Fruit fly (Drosophila melanogaster) whole organism, embryonic: ENCODE data around the gene Cyp4ac1.
A peak's percentile ranks its signal among the peaks of the same experiment; 100 is the strongest.

Experiments used
- Bgb ChIP-seq: fragments of 200-800 bp; sonication (Bioruptor generic); IDR thresholded peaks from 2 replicates; pipeline ENCODE4 v1.3.6; 2022; ENCODE audit warnings: missing biosample characterization, missing genetic modification characterization; ENCODE audit not compliant: partially characterized antibody
- Blimp-1 ChIP-seq: fragments of 200-800 bp; sonication (Bioruptor generic); optimal IDR thresholded peaks from 3 replicates; lab custom pipeline; 2018; ENCODE audit warnings: missing biosample characterization, missing genetic modification characterization, mild to moderate bottlenecking, moderate library complexity, missing genetic modification reagents
- CG12769 ChIP-seq: fragments of 200-800 bp; sonication (Bioruptor generic); optimal IDR thresholded peaks from 2 replicates; lab custom pipeline; 2019; ENCODE audit warnings: missing biosample characterization, mild to moderate bottlenecking, missing genetic modification characterization, moderate library complexity
- CG12942 ChIP-seq: fragments of 200-800 bp; sonication (Bioruptor generic); optimal IDR thresholded peaks from 3 replicates; lab custom pipeline; 2016; ENCODE audit warnings: missing biosample characterization, missing genetic modification characterization
- CG13894 ChIP-seq: fragments of 200-800 bp; sonication (Bioruptor generic); optimal IDR thresholded peaks from 3 replicates; lab custom pipeline; 2018; ENCODE audit warnings: missing biosample characterization, mild to moderate bottlenecking, missing genetic modification characterization, moderate library complexity
- CG17361 ChIP-seq: fragments of 200-800 bp; sonication (Bioruptor generic); IDR thresholded peaks from 3 replicates; pipeline ENCODE4 v1.3.6; 2022; ENCODE audit warnings: missing biosample characterization, missing genetic modification characterization
- CG32767 ChIP-seq: fragments of 200-800 bp; sonication (Bioruptor generic); IDR thresholded peaks from 2 replicates; pipeline ENCODE4 v1.3.6; 2022; ENCODE audit warnings: missing biosample characterization, missing genetic modification characterization
- CG34376 ChIP-seq: fragments of 200-800 bp; sonication (Bioruptor generic); optimal IDR thresholded peaks from 2 replicates; lab custom pipeline; 2018; ENCODE audit warnings: missing biosample characterization, mild to moderate bottlenecking, missing genetic modification characterization
- CG4328 ChIP-seq: fragments of 200-800 bp; sonication (Bioruptor generic); optimal IDR thresholded peaks from 3 replicates; lab custom pipeline; 2017; ENCODE audit warnings: missing biosample characterization, missing genetic modification reagents, missing genetic modification characterization
- CG5180 ChIP-seq: fragments of 200-800 bp; sonication (Bioruptor generic); optimal IDR thresholded peaks from 3 replicates; lab custom pipeline; 2017; ENCODE audit warnings: missing biosample characterization, missing genetic modification characterization, mild to moderate bottlenecking, moderate library complexity, missing genetic modification reagents
- CG6654 ChIP-seq: fragments of 200-800 bp; sonication (Bioruptor generic); optimal IDR thresholded peaks from 2 replicates; lab custom pipeline; 2017; ENCODE audit warnings: missing biosample characterization, mild to moderate bottlenecking, missing genetic modification characterization
- CG8290 ChIP-seq, 3 experiments: fragments of 200-800 bp; sonication (Bioruptor generic); optimal IDR thresholded peaks; 2 replicates each; lab custom pipeline; 2016 to 2019; ENCODE audit warnings: missing biosample characterization in 3 of 3, missing genetic modification characterization in 3 of 3, mild to moderate bottlenecking in 2 of 3, moderate library complexity in 1 of 3
- CG8765 ChIP-seq: fragments of 200-800 bp; sonication (Bioruptor generic); IDR thresholded peaks from 2 replicates; pipeline ENCODE4 v1.3.6; 2022; ENCODE audit warnings: missing biosample characterization, missing genetic modification characterization
- CG9932 ChIP-seq: fragments of 200-800 bp; sonication (Bioruptor generic); IDR thresholded peaks from 2 replicates; pipeline ENCODE4 v1.3.6; 2022; ENCODE audit warnings: missing biosample characterization, missing genetic modification characterization
- Deaf1 ChIP-seq: fragments of 200-800 bp; optimal IDR thresholded peaks from 3 replicates; lab custom pipeline; 2019; ENCODE audit warnings: missing biosample characterization, mild to moderate bottlenecking, missing genetic modification characterization, moderate library complexity
- Dfd ChIP-seq, 2 experiments: fragments of >200 bp; optimal IDR thresholded peaks; 2 replicates each; lab custom pipeline; 2017; ENCODE audit warnings: missing biosample characterization in 2 of 2, missing genetic modification characterization in 2 of 2
- Doc3 ChIP-seq: fragments of 200-800 bp; sonication (Bioruptor generic); IDR thresholded peaks from 3 replicates; pipeline ENCODE4 v1.3.6; 2022; ENCODE audit warnings: missing biosample characterization, missing genetic modification characterization; ENCODE audit not compliant: partially characterized antibody
- HHEX ChIP-seq: fragments of 200-800 bp; sonication (Bioruptor generic); optimal IDR thresholded peaks from 3 replicates; lab custom pipeline; 2017; ENCODE audit warnings: missing biosample characterization, mild to moderate bottlenecking, missing genetic modification characterization, missing genetic modification reagents
- HLHmδ ChIP-seq: fragments of 200-800 bp; sonication (Bioruptor generic); optimal IDR thresholded peaks from 2 replicates; lab custom pipeline; 2018; ENCODE audit warnings: missing biosample characterization, mild to moderate bottlenecking, missing genetic modification characterization, moderate library complexity
- Hr3 ChIP-seq: fragments of 200-800 bp; sonication (Bioruptor generic); optimal IDR thresholded peaks from 3 replicates; lab custom pipeline; 2016; ENCODE audit warnings: missing biosample characterization, missing genetic modification characterization
- Jarid2 ChIP-seq: fragments of 200-800 bp; sonication (Bioruptor generic); optimal IDR thresholded peaks from 3 replicates; lab custom pipeline; 2017; ENCODE audit warnings: mild to moderate bottlenecking, missing biosample characterization, missing genetic modification reagents, missing genetic modification characterization
- Med ChIP-seq: fragments of 200-800 bp; sonication (Bioruptor generic); peaks from one replicate; lab custom pipeline; 2016; ENCODE audit warnings: missing biosample characterization, missing genetic modification characterization, mild to moderate bottlenecking, inconsistent platforms, moderate library complexity
- NC2β ChIP-seq: fragments of 200-800 bp; sonication (Bioruptor generic); optimal IDR thresholded peaks from 2 replicates; lab custom pipeline; 2016; ENCODE audit warnings: missing biosample characterization, missing genetic modification characterization
- Opbp ChIP-seq: fragments of 200-800 bp; sonication (Bioruptor generic); IDR thresholded peaks from 3 replicates; pipeline ENCODE4 v1.3.6; 2022; ENCODE audit warnings: missing biosample characterization, missing genetic modification characterization; ENCODE audit not compliant: partially characterized antibody
- Optix ChIP-seq: fragments of 200-800 bp; sonication (Bioruptor generic); IDR thresholded peaks from 3 replicates; pipeline ENCODE4 v1.3.6; 2022; ENCODE audit warnings: missing biosample characterization, missing genetic modification characterization
- Pdp1 ChIP-seq, 2 experiments: fragments of 200-800 bp; sonication (Bioruptor generic); optimal IDR thresholded peaks; 3 replicates each; lab custom pipeline; 2016; ENCODE audit warnings: missing biosample characterization in 2 of 2, missing genetic modification characterization in 2 of 2, mild to moderate bottlenecking in 1 of 2, moderate library complexity in 1 of 2
- Ssrp ChIP-seq: fragments of 200-800 bp; sonication (Bioruptor generic); optimal IDR thresholded peaks from 2 replicates; lab custom pipeline; 2018; ENCODE audit warnings: missing biosample characterization, mild to moderate bottlenecking, missing genetic modification characterization, moderate library complexity
- YL-1 ChIP-seq: fragments of 200-800 bp; sonication (Bioruptor generic); optimal IDR thresholded peaks from 3 replicates; lab custom pipeline; 2017; ENCODE audit warnings: missing biosample characterization, mild to moderate bottlenecking, missing genetic modification characterization
- abd-A ChIP-seq: fragments of 200-800 bp; sonication (Bioruptor generic); optimal IDR thresholded peaks from 3 replicates; lab custom pipeline; 2019; ENCODE audit warnings: missing biosample characterization, mild to moderate bottlenecking, missing genetic modification characterization, moderate library complexity
- ara ChIP-seq: fragments of 200-800 bp; sonication (Bioruptor generic); IDR thresholded peaks from 2 replicates; pipeline ENCODE4 v1.3.6; 2022; ENCODE audit warnings: missing biosample characterization, missing genetic modification characterization
- cg ChIP-seq: fragments of 200-800 bp; sonication (Bioruptor generic); optimal IDR thresholded peaks from 3 replicates; lab custom pipeline; 2019; ENCODE audit warnings: missing biosample characterization, mild to moderate bottlenecking, missing genetic modification characterization, moderate library complexity
- cwo ChIP-seq: fragments of 200-800 bp; sonication (Bioruptor generic); optimal IDR thresholded peaks from 3 replicates; lab custom pipeline; 2017; ENCODE audit warnings: missing biosample characterization, missing genetic modification characterization, mild to moderate bottlenecking, moderate library complexity, missing genetic modification reagents
- dan ChIP-seq: fragments of 200-800 bp; sonication (Bioruptor generic); IDR thresholded peaks from 2 replicates; pipeline ENCODE4 v1.3.6; 2022; ENCODE audit warnings: missing biosample characterization, missing genetic modification characterization
- emc ChIP-seq: fragments of 200-800 bp; sonication (Bioruptor generic); optimal IDR thresholded peaks from 2 replicates; lab custom pipeline; 2016; ENCODE audit warnings: missing biosample characterization, missing genetic modification characterization
- exex ChIP-seq: fragments of 200-800 bp; sonication (Bioruptor generic); optimal IDR thresholded peaks from 4 replicates; lab custom pipeline; 2018; ENCODE audit warnings: missing biosample characterization, mild to moderate bottlenecking, missing genetic modification characterization, moderate library complexity
- fd3F ChIP-seq: fragments of 200-800 bp; sonication (Bioruptor generic); optimal IDR thresholded peaks from 2 replicates; lab custom pipeline; 2018; ENCODE audit warnings: missing biosample characterization, mild to moderate bottlenecking, missing genetic modification characterization, moderate library complexity
- fru ChIP-seq: fragments of >200 bp; optimal IDR thresholded peaks from 2 replicates; lab custom pipeline; 2017
- hkb ChIP-seq, 2 experiments: fragments of 200-800 bp in 1 of 2; fragments of >200 bp in 1 of 2; sonication (Bioruptor generic) in 1 of 2; IDR thresholded peaks in 1 of 2; optimal IDR thresholded peaks in 1 of 2; 2 replicates each; pipeline versions ENCODE4 v1.3.6 to Lab custom; 2017 to 2022; ENCODE audit warnings: missing biosample characterization in 1 of 2, missing genetic modification characterization in 1 of 2
- lov ChIP-seq, 2 experiments: fragments of 200-800 bp in 1 of 2; fragments of >200 bp in 1 of 2; sonication (Bioruptor generic) in 1 of 2; IDR thresholded peaks in 1 of 2; optimal IDR thresholded peaks in 1 of 2; 2 replicates in 1 of 2; 3 replicates in 1 of 2; pipeline versions ENCODE4 v1.3.6 to Lab custom; 2017 to 2022; ENCODE audit warnings: missing biosample characterization in 1 of 2, missing genetic modification characterization in 1 of 2
- luna ChIP-seq: fragments of 200-800 bp; sonication (Bioruptor generic); optimal IDR thresholded peaks from 2 replicates; lab custom pipeline; 2016; ENCODE audit warnings: missing biosample characterization, missing genetic modification characterization
- mam ChIP-seq: fragments of 200-800 bp; sonication (Bioruptor generic); optimal IDR thresholded peaks from 3 replicates; lab custom pipeline; 2016; ENCODE audit warnings: missing biosample characterization, missing genetic modification characterization
- mirr ChIP-seq: fragments of 200-800 bp; sonication (Bioruptor generic); optimal IDR thresholded peaks from 3 replicates; lab custom pipeline; 2018; ENCODE audit warnings: missing biosample characterization, mild to moderate bottlenecking, missing genetic modification characterization
- oc ChIP-seq: fragments of 200-800 bp; sonication (Bioruptor generic); optimal IDR thresholded peaks from 2 replicates; lab custom pipeline; 2018; ENCODE audit warnings: missing biosample characterization, mild to moderate bottlenecking, missing genetic modification characterization, moderate library complexity
- p53 ChIP-seq: fragments of 200-800 bp; sonication (Bioruptor generic); optimal IDR thresholded peaks from 2 replicates; lab custom pipeline; 2016; ENCODE audit warnings: missing biosample characterization, missing genetic modification characterization
- peb ChIP-seq: fragments of 200-800 bp; sonication (Bioruptor generic); IDR thresholded peaks from 2 replicates; pipeline ENCODE4 v1.3.6; 2022; ENCODE audit warnings: missing biosample characterization, missing genetic modification characterization
- rib ChIP-seq: fragments of 200-800 bp; sonication (Bioruptor generic); IDR thresholded peaks from 2 replicates; pipeline ENCODE4 v1.3.6; 2022; ENCODE audit warnings: missing biosample characterization, missing genetic modification characterization
- sens ChIP-seq: fragments of 200-800 bp; sonication (Bioruptor generic); peaks from one replicate; lab custom pipeline; 2016; ENCODE audit warnings: missing biosample characterization, missing genetic modification characterization
- sens-2 ChIP-seq: fragments of 200-800 bp; sonication (Bioruptor generic); IDR thresholded peaks from 2 replicates; pipeline ENCODE4 v1.3.6; 2022; ENCODE audit warnings: missing biosample characterization, missing genetic modification characterization
- trem ChIP-seq: fragments of 200-800 bp; optimal IDR thresholded peaks from 3 replicates; lab custom pipeline; 2019; ENCODE audit warnings: missing biosample characterization, mild to moderate bottlenecking, missing genetic modification characterization, moderate library complexity
- usp ChIP-seq: fragments of >200 bp; optimal IDR thresholded peaks from 2 replicates; lab custom pipeline; 2017; ENCODE audit warnings: missing biosample characterization, missing genetic modification characterization
- z ChIP-seq: fragments of 200-800 bp; sonication (Bioruptor generic); IDR thresholded peaks from 3 replicates; pipeline ENCODE4 v1.3.6; 2022; ENCODE audit warnings: missing biosample characterization, missing genetic modification characterization

Cyp4ac1 gene

dm6 chr2L:5299628-5299986, 35.8 kb downstream of the Cyp4ac1 start (continued):
- TF ChIP-seq mam (GFP tag; lab: Kevin White, UChicago): no peak
- peak; percentile 76 for TF ChIP-seq exex (tag; lab: Kevin White, UChicago)
- TF ChIP-seq CG8290 (GFP tag; optimal IDR thresholded peaks at IDR 0.05; lab: Kevin White, UChicago): no peak
- TF ChIP-seq CG8290 (tag; optimal IDR thresholded peaks at IDR 0.05; lab: Kevin White, UChicago): no peak
- peak in 1 of 2 experiments; percentile 51 for TF ChIP-seq Pdp1 (GFP tag; optimal IDR thresholded peaks at IDR 0.05; lab: Kevin White, UChicago)
- TF ChIP-seq lov (optimal IDR thresholded peaks at IDR 0.05; lab: Kevin White, UChicago): no peak
- no peak for TF ChIP-seq lov (GFP tag; IDR thresholded peaks at IDR 0.05; lab: Robert Waterston, UW)
- TF ChIP-seq hkb (optimal IDR thresholded peaks at IDR 0.05; lab: Kevin White, UChicago): no peak
- no peak for TF ChIP-seq hkb (GFP tag; IDR thresholded peaks at IDR 0.05; lab: Robert Waterston, UW)
- no peak for TF ChIP-seq fd3F (GFP tag; lab: Kevin White, UChicago)
- TF ChIP-seq dan: no peak
- no peak for TF ChIP-seq luna (GFP tag; lab: Kevin White, UChicago)
- TF ChIP-seq CG6654 (GFP tag; lab: Kevin White, UChicago): no peak
- TF ChIP-seq mirr (GFP tag; lab: Kevin White, UChicago): peak; percentile 22
- no peak for TF ChIP-seq emc (GFP tag; lab: Kevin White, UChicago)
- no peak for TF ChIP-seq CG8765 (GFP tag; lab: Robert Waterston, UW)
- TF ChIP-seq CG4328: no peak
- TF ChIP-seq p53: no peak
- no peak for TF ChIP-seq NC2β (GFP tag; lab: Kevin White, UChicago)
- no peak for TF ChIP-seq rib (GFP tag; lab: Robert Waterston, UW)
- TF ChIP-seq Bgb (GFP tag; lab: Robert Waterston, UW): no peak
- TF ChIP-seq Opbp: no peak
- no peak for TF ChIP-seq CG12942
- TF ChIP-seq CG32767 (GFP tag; lab: Robert Waterston, UW): no peak
- TF ChIP-seq Dfd (GFP tag; optimal IDR thresholded peaks at IDR 0.05; lab: Kevin White, UChicago): no peak
- TF ChIP-seq CG34376 (GFP tag; lab: Kevin White, UChicago): peak; percentile 38
- no peak for TF ChIP-seq abd-A
- no peak for TF ChIP-seq Doc3 (GFP tag; lab: Robert Waterston, UW)
- no peak for TF ChIP-seq fru (lab: Kevin White, UChicago)
- TF ChIP-seq sens (GFP tag; lab: Kevin White, UChicago): peak; percentile 20
- no peak for TF ChIP-seq HLHmδ
- no peak for TF ChIP-seq Optix (GFP tag; lab: Robert Waterston, UW)
- TF ChIP-seq CG17361: 0 out of 3 replicates have a peak, but pooled peaks have one; percentile 2
- TF ChIP-seq cwo: no peak
- TF ChIP-seq CG9932 (GFP tag; lab: Robert Waterston, UW): no peak
- no peak for TF ChIP-seq CG13894 (tag; lab: Kevin White, UChicago)
- TF ChIP-seq sens-2 (GFP tag; lab: Robert Waterston, UW): no peak

- peak; percentile 99 for TF ChIP-seq Blimp-1 (GFP tag; lab: Kevin White, UChicago)
- TF ChIP-seq HHEX (GFP tag; lab: Kevin White, UChicago): peak; percentile 4
- no peak for TF ChIP-seq trem (tag; lab: Kevin White, UChicago)
- 0 out of 2 replicates have a peak, but pooled peaks have one; percentile 8 for TF ChIP-seq ara (GFP tag; lab: Robert Waterston, UW)
- peak; percentile 87 for TF ChIP-seq CG5180 (GFP tag; lab: Kevin White, UChicago)
- peak; percentile 13 for TF ChIP-seq Med
- peak; percentile 8 for TF ChIP-seq CG12769 (tag; lab: Kevin White, UChicago)
- TF ChIP-seq cg (GFP tag; lab: Kevin White, UChicago): peak; percentile 48
- peak; percentile 10 for TF ChIP-seq oc (tag; lab: Kevin White, UChicago)
- TF ChIP-seq Ssrp (tag; lab: Kevin White, UChicago): no peak
- TF ChIP-seq z (GFP tag; lab: Robert Waterston, UW): 0 out of 3 replicates have a peak, but pooled peaks have one; percentile 30
- TF ChIP-seq YL-1 (GFP tag; lab: Kevin White, UChicago): no peak
- TF ChIP-seq usp (GFP tag; lab: Kevin White, UChicago): no peak
- no peak for TF ChIP-seq Jarid2 (GFP tag; lab: Kevin White, UChicago)
- TF ChIP-seq Hr3 (GFP tag; lab: Kevin White, UChicago): peak; percentile 27
- TF ChIP-seq peb (GFP tag; lab: Robert Waterston, UW): no peak
- TF ChIP-seq Deaf1: peak; percentile 1
These were observed 36.5 kb downstream of the Cyp4ac1 start for dm6 chr2L:5300237-5300668.
